Fruit fly (Drosophila melanogaster) whole organism, embryonic: ENCODE data around the gene pico.

Experiments
- C15 ChIP-seq: fragments of 200-800 bp; sonication (Bioruptor generic); IDR thresholded peaks from 3 replicates; pipeline ENCODE4 v1.3.6; 2022; ENCODE audit warnings: missing biosample characterization, missing genetic modification characterization
- CG10274 ChIP-seq: fragments of 200-800 bp; sonication (Bioruptor generic); optimal IDR thresholded peaks from 3 replicates; lab custom pipeline; 2017; ENCODE audit warnings: missing biosample characterization, mild to moderate bottlenecking, missing genetic modification characterization
- CG11723 ChIP-seq: fragments of 200-800 bp; sonication (Bioruptor generic); optimal IDR thresholded peaks from 2 replicates; lab custom pipeline; 2017; ENCODE audit warnings: missing biosample characterization, mild to moderate bottlenecking, missing genetic modification characterization
- CG12391 ChIP-seq: fragments of 200-800 bp; sonication (Bioruptor generic); optimal IDR thresholded peaks from 3 replicates; lab custom pipeline; 2018; ENCODE audit warnings: missing biosample characterization, mild to moderate bottlenecking, missing genetic modification characterization, moderate library complexity
- CG12769 ChIP-seq: fragments of 200-800 bp; sonication (Bioruptor generic); optimal IDR thresholded peaks from 2 replicates; lab custom pipeline; 2019; ENCODE audit warnings: missing biosample characterization, mild to moderate bottlenecking, missing genetic modification characterization, moderate library complexity
- CG12942 ChIP-seq: fragments of 200-800 bp; sonication (Bioruptor generic); optimal IDR thresholded peaks from 3 replicates; lab custom pipeline; 2016; ENCODE audit warnings: missing biosample characterization, missing genetic modification characterization
- CG15073 ChIP-seq: fragments of 200-800 bp; sonication (Bioruptor generic); optimal IDR thresholded peaks from 2 replicates; lab custom pipeline; 2016; ENCODE audit warnings: missing biosample characterization, missing genetic modification characterization
- CG1529 ChIP-seq: fragments of 200-800 bp; sonication (Bioruptor generic); optimal IDR thresholded peaks from 3 replicates; lab custom pipeline; 2018; ENCODE audit warnings: missing biosample characterization, missing genetic modification characterization
- CG1602 ChIP-seq: fragments of 200-800 bp; sonication (Bioruptor generic); optimal IDR thresholded peaks from 3 replicates; lab custom pipeline; 2016; ENCODE audit warnings: missing biosample characterization, missing genetic modification characterization
- CG1603 ChIP-seq: fragments of 200-800 bp; sonication (Bioruptor generic); optimal IDR thresholded peaks from 2 replicates; lab custom pipeline; 2019; ENCODE audit warnings: missing biosample characterization, mild to moderate bottlenecking, missing genetic modification characterization, moderate library complexity
- CG32772 ChIP-seq: fragments of 200-800 bp; sonication (Bioruptor generic); IDR thresholded peaks from 2 replicates; pipeline ENCODE4 v1.3.6; 2022; ENCODE audit warnings: missing biosample characterization, missing genetic modification characterization
- CG4282 ChIP-seq: fragments of 200-800 bp; sonication (Bioruptor generic); optimal IDR thresholded peaks from 2 replicates; lab custom pipeline; 2016; ENCODE audit warnings: missing biosample characterization, missing genetic modification characterization
- CG4328 ChIP-seq: fragments of 200-800 bp; sonication (Bioruptor generic); optimal IDR thresholded peaks from 3 replicates; lab custom pipeline; 2017; ENCODE audit warnings: missing biosample characterization, missing genetic modification reagents, missing genetic modification characterization
- CG4360 ChIP-seq: fragments of 200-800 bp; sonication (Bioruptor generic); IDR thresholded peaks from 2 replicates; pipeline ENCODE4 v1.3.6; 2022; ENCODE audit warnings: missing biosample characterization, missing genetic modification characterization
- CG6254 ChIP-seq: fragments of 200-800 bp; sonication (Bioruptor generic); optimal IDR thresholded peaks from 3 replicates; lab custom pipeline; 2017; ENCODE audit warnings: mild to moderate bottlenecking, missing biosample characterization, missing genetic modification reagents, missing genetic modification characterization
- CG6689 ChIP-seq: fragments of 200-800 bp; sonication (Bioruptor generic); IDR thresholded peaks from 2 replicates; pipeline ENCODE4 v1.3.6; 2022; ENCODE audit warnings: missing biosample characterization, missing genetic modification characterization
- CG7372 ChIP-seq: fragments of 200-800 bp; sonication (Bioruptor generic); IDR thresholded peaks from 2 replicates; pipeline ENCODE4 v1.3.6; 2022; ENCODE audit warnings: missing biosample characterization, missing genetic modification characterization
- CG8944 ChIP-seq: fragments of 200-800 bp; sonication (Bioruptor generic); optimal IDR thresholded peaks from 3 replicates; lab custom pipeline; 2016; ENCODE audit warnings: missing biosample characterization, missing genetic modification characterization
- CG9876 ChIP-seq: fragments of 200-800 bp; sonication (Bioruptor generic); optimal IDR thresholded peaks from 2 replicates; lab custom pipeline; 2016; ENCODE audit warnings: missing biosample characterization, missing genetic modification characterization
- CG9932 ChIP-seq: fragments of 200-800 bp; sonication (Bioruptor generic); IDR thresholded peaks from 2 replicates; pipeline ENCODE4 v1.3.6; 2022; ENCODE audit warnings: missing biosample characterization, missing genetic modification characterization
- Chrac-16 ChIP-seq: fragments of 200-800 bp; sonication (Bioruptor generic); optimal IDR thresholded peaks from 3 replicates; lab custom pipeline; 2016; ENCODE audit warnings: missing biosample characterization, missing genetic modification characterization
- Dad ChIP-seq: fragments of 200-800 bp; sonication (Bioruptor generic); optimal IDR thresholded peaks from 3 replicates; lab custom pipeline; 2016; ENCODE audit warnings: missing biosample characterization, missing genetic modification characterization
- Elba2 ChIP-seq: fragments of 200-800 bp; sonication (Bioruptor generic); optimal IDR thresholded peaks from 3 replicates; lab custom pipeline; 2016; ENCODE audit warnings: missing biosample characterization, missing genetic modification characterization
- Fer2 ChIP-seq: fragments of 200-800 bp; sonication (Bioruptor generic); optimal IDR thresholded peaks from 2 replicates; lab custom pipeline; 2018; ENCODE audit warnings: missing biosample characterization, mild to moderate bottlenecking, missing genetic modification characterization, moderate library complexity
- Hr78 ChIP-seq, 2 experiments: fragments of 200-800 bp in 1 of 2; fragments of >200 bp in 1 of 2; sonication (Bioruptor generic) in 1 of 2; optimal IDR thresholded peaks; 2 replicates each; lab custom pipeline; 2017 to 2019; ENCODE audit warnings: missing biosample characterization in 2 of 2, missing genetic modification characterization in 2 of 2, mild to moderate bottlenecking in 1 of 2, moderate library complexity in 1 of 2
- Lpt ChIP-seq: fragments of >200 bp; optimal IDR thresholded peaks from 2 replicates; lab custom pipeline; 2018; ENCODE audit warnings: missing biosample characterization, missing genetic modification characterization
- NFAT ChIP-seq: fragments of 200-800 bp; sonication (Bioruptor generic); IDR thresholded peaks from 2 replicates; pipeline ENCODE4 v1.3.6; 2022; ENCODE audit warnings: missing biosample characterization, missing genetic modification characterization
- NK7.1 ChIP-seq: fragments of 200-800 bp; sonication (Bioruptor generic); optimal IDR thresholded peaks from 3 replicates; lab custom pipeline; 2016; ENCODE audit warnings: missing biosample characterization, missing genetic modification characterization
- PHDP ChIP-seq: fragments of 200-800 bp; sonication (Bioruptor generic); optimal IDR thresholded peaks from 3 replicates; lab custom pipeline; 2018; ENCODE audit warnings: missing biosample characterization, mild to moderate bottlenecking, missing genetic modification characterization, moderate library complexity
- Sry-β ChIP-seq: fragments of 200-800 bp; sonication (Bioruptor generic); optimal IDR thresholded peaks from 2 replicates; lab custom pipeline; 2018; ENCODE audit warnings: missing biosample characterization, mild to moderate bottlenecking, missing genetic modification characterization, moderate library complexity
- ac ChIP-seq: fragments of 200-800 bp; sonication (Bioruptor generic); optimal IDR thresholded peaks from 3 replicates; lab custom pipeline; 2017; ENCODE audit warnings: missing biosample characterization, mild to moderate bottlenecking, missing genetic modification characterization
- bigmax ChIP-seq: fragments of 200-800 bp; sonication (Bioruptor generic); optimal IDR thresholded peaks from 2 replicates; lab custom pipeline; 2018; ENCODE audit warnings: missing biosample characterization, mild to moderate bottlenecking, missing genetic modification characterization
- br ChIP-seq: fragments of >200 bp; optimal IDR thresholded peaks from 2 replicates; lab custom pipeline; 2017
- cato ChIP-seq: fragments of 200-800 bp; sonication (Bioruptor generic); optimal IDR thresholded peaks from 2 replicates; lab custom pipeline; 2016; ENCODE audit warnings: missing biosample characterization, missing genetic modification characterization, borderline replicate concordance
- ci ChIP-seq: fragments of 200-800 bp; sonication (Bioruptor generic); IDR thresholded peaks from 3 replicates; pipeline ENCODE4 v1.3.6; 2022; ENCODE audit warnings: missing biosample characterization, missing genetic modification characterization
- disco-r ChIP-seq: fragments of 200-800 bp; sonication (Bioruptor generic); optimal IDR thresholded peaks from 2 replicates; lab custom pipeline; 2016; ENCODE audit warnings: missing biosample characterization, missing genetic modification characterization
- ftz-f1 ChIP-seq: fragments of 200-800 bp; sonication (Bioruptor generic); optimal IDR thresholded peaks from 2 replicates; lab custom pipeline; 2016; ENCODE audit warnings: missing biosample characterization, missing genetic modification characterization
- gcm ChIP-seq: fragments of 200-800 bp; sonication (Bioruptor generic); optimal IDR thresholded peaks from 2 replicates; lab custom pipeline; 2019; ENCODE audit warnings: missing biosample characterization, mild to moderate bottlenecking, missing genetic modification characterization, moderate library complexity
- hkb ChIP-seq, 2 experiments: fragments of 200-800 bp in 1 of 2; fragments of >200 bp in 1 of 2; sonication (Bioruptor generic) in 1 of 2; IDR thresholded peaks in 1 of 2; optimal IDR thresholded peaks in 1 of 2; 2 replicates each; pipeline versions ENCODE4 v1.3.6 to Lab custom; 2017 to 2022; ENCODE audit warnings: missing biosample characterization in 1 of 2, missing genetic modification characterization in 1 of 2
- ind ChIP-seq: fragments of 200-800 bp; sonication (Bioruptor generic); optimal IDR thresholded peaks from 3 replicates; lab custom pipeline; 2016; ENCODE audit warnings: missing biosample characterization, missing genetic modification characterization
- kay ChIP-seq: fragments of 200-800 bp; sonication (Bioruptor generic); optimal IDR thresholded peaks from 2 replicates; lab custom pipeline; 2016; ENCODE audit warnings: missing biosample characterization, missing genetic modification characterization
- klu ChIP-seq: fragments of 200-800 bp; sonication (Bioruptor generic); IDR thresholded peaks from 2 replicates; pipeline ENCODE4 v1.3.6; 2022; ENCODE audit warnings: missing biosample characterization, missing genetic modification characterization
- knrl ChIP-seq: fragments of 200-800 bp; sonication (Bioruptor generic); IDR thresholded peaks from 3 replicates; pipeline ENCODE4 v1.3.6; 2022; ENCODE audit warnings: missing biosample characterization, missing genetic modification characterization; ENCODE audit not compliant: partially characterized antibody
- lmd ChIP-seq: fragments of 200-800 bp; sonication (Bioruptor generic); IDR thresholded peaks from 2 replicates; pipeline ENCODE4 v1.3.6; 2022; ENCODE audit warnings: missing biosample characterization, missing genetic modification characterization
- lov ChIP-seq, 2 experiments: fragments of 200-800 bp in 1 of 2; fragments of >200 bp in 1 of 2; sonication (Bioruptor generic) in 1 of 2; IDR thresholded peaks in 1 of 2; optimal IDR thresholded peaks in 1 of 2; 2 replicates in 1 of 2; 3 replicates in 1 of 2; pipeline versions ENCODE4 v1.3.6 to Lab custom; 2017 to 2022; ENCODE audit warnings: missing biosample characterization in 1 of 2, missing genetic modification characterization in 1 of 2
- mirr ChIP-seq: fragments of 200-800 bp; sonication (Bioruptor generic); optimal IDR thresholded peaks from 3 replicates; lab custom pipeline; 2018; ENCODE audit warnings: missing biosample characterization, mild to moderate bottlenecking, missing genetic modification characterization
- org-1 ChIP-seq: fragments of 200-800 bp; sonication (Bioruptor generic); optimal IDR thresholded peaks from 2 replicates; lab custom pipeline; 2017; ENCODE audit warnings: missing biosample characterization, missing genetic modification characterization
- repo ChIP-seq: fragments of 200-800 bp; sonication (Bioruptor generic); optimal IDR thresholded peaks from 2 replicates; lab custom pipeline; 2016; ENCODE audit warnings: missing biosample characterization, missing genetic modification characterization
- sima ChIP-seq: fragments of 200-800 bp; sonication (Bioruptor generic); optimal IDR thresholded peaks from 2 replicates; lab custom pipeline; 2016; ENCODE audit warnings: missing biosample characterization, missing genetic modification characterization
- ttk ChIP-seq: fragments of 200-800 bp; sonication (Bioruptor generic); IDR thresholded peaks from 2 replicates; pipeline ENCODE4 v2.1.2; 2022; ENCODE audit warnings: missing biosample characterization, missing genetic modification characterization
- usp ChIP-seq: fragments of >200 bp; optimal IDR thresholded peaks from 2 replicates; lab custom pipeline; 2017; ENCODE audit warnings: missing biosample characterization, missing genetic modification characterization

Gene pico

dm6 chrX:19784875-19785274 is 67.0 kb downstream of the pico start (continued):
- TF ChIP-seq CG12391 (tag; lab: Kevin White, UChicago) (peak; percentile 42), CG1602 (no peak), C15 (GFP tag; lab: Robert Waterston, UW) (no peak), bigmax (GFP tag; lab: Kevin White, UChicago) (no peak), knrl (GFP tag; lab: Robert Waterston, UW) (no peak), CG4328 (no peak), lmd (GFP tag; lab: Robert Waterston, UW) (peak; percentile 27; the same call in 1 of the 2 replicates), CG15073 (GFP tag; lab: Kevin White, UChicago) (no peak), CG6689 (GFP tag; lab: Robert Waterston, UW) (peak; percentile 32; the same call in 1 of the 2 replicates), org-1 (GFP tag; lab: Kevin White, UChicago) (no peak), ci (GFP tag; lab: Robert Waterston, UW) (peak; percentile 55; the same call in 2 of the 3 replicates), Elba2 (GFP tag; lab: Kevin White, UChicago) (no peak), mirr (no peak), PHDP (tag; lab: Kevin White, UChicago) (peak; percentile 19), sima (GFP tag; lab: Kevin White, UChicago) (no peak), CG12769 (tag; lab: Kevin White, UChicago) (no peak), Fer2 (tag; lab: Kevin White, UChicago) (no peak), usp (GFP tag; lab: Kevin White, UChicago) (no peak), CG32772 (GFP tag; lab: Robert Waterston, UW) (no peak), Sry-β (GFP tag; lab: Kevin White, UChicago) (no peak), CG1529 (no peak), CG8944 (GFP tag; lab: Kevin White, UChicago) (no peak), ftz-f1 (no peak), cato (no peak), hkb (optimal IDR thresholded peaks at IDR 0.05; lab: Kevin White, UChicago) (no peak), hkb (GFP tag; IDR thresholded peaks at IDR 0.05; lab: Robert Waterston, UW) (no peak), CG9932 (GFP tag; lab: Robert Waterston, UW) (no peak), NK7.1 (GFP tag; lab: Kevin White, UChicago) (no peak), Dad (GFP tag; lab: Kevin White, UChicago) (no peak), CG10274 (GFP tag; lab: Kevin White, UChicago) (no peak), ind (GFP tag; lab: Kevin White, UChicago) (no peak), kay (GFP tag; lab: Kevin White, UChicago) (no peak), ac (GFP tag; lab: Kevin White, UChicago) (no peak), ttk (GFP tag; lab: Robert Waterston, UW) (no peak), Hr78 (GFP tag; optimal IDR thresholded peaks at IDR 0.05; lab: Kevin White, UChicago) (no peak), CG4360 (no peak), br (lab: Kevin White, UChicago) (no peak), CG1603 (tag; lab: Kevin White, UChicago) (peak; percentile 39), CG9876 (GFP tag; lab: Kevin White, UChicago) (no peak), repo (GFP tag; lab: Kevin White, UChicago) (no peak), Chrac-16 (GFP tag; lab: Kevin White, UChicago) (peak; percentile 23), disco-r (GFP tag; lab: Kevin White, UChicago) (no peak), lov (optimal IDR thresholded peaks at IDR 0.05; lab: Kevin White, UChicago) (no peak), lov (GFP tag; IDR thresholded peaks at IDR 0.05; lab: Robert Waterston, UW) (no peak), CG4282 (no peak), CG7372 (no peak), klu (GFP tag; lab: Robert Waterston, UW) (no peak), CG6254 (GFP tag; lab: Kevin White, UChicago) (no peak), NFAT (GFP tag; lab: Robert Waterston, UW) (no peak), gcm (GFP tag; lab: Kevin White, UChicago) (peak; percentile 5), Lpt (no peak), CG11723 (GFP tag; lab: Kevin White, UChicago) (no peak), CG12942 (GFP tag; lab: Kevin White, UChicago) (no peak)
